Fruit fly (Drosophila melanogaster): Measurements from ENCODE around the gene CG18493.

CG18493 gene

DNA sequence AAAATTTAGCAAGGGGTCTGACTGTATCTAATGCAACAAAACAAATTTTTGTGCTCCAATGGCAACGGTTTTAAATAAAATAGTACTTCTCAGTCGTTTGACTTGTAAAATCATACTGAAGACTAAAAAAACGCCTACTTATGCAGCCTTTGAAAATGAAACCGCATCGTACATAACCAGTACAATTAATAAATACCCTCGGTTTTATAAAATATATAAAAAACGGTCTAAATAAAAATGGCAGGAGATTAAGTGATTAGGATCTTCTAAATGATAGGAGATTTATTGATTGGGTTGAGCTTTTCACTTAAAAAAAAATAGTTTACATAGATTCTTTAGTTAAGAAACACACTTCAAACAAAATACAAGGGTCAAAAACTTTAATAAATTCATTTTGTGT, 15.4 kb upstream of the CG18493 start, which contains the start of gene CG3581:
CG3581 (minus strand) TSS at position 101 of the 400 bp plus-strand sequence.
- TF ChIP-seq dl (GFP tag; optimal IDR thresholded peaks at IDR 0.05; ENCODE audit: insufficient read depth in 1 of 2, partially characterized antibody in 2 of 2) (no peak), Sp1 (GFP tag; optimal IDR thresholded peaks at IDR 0.05) (no peak), Dif (GFP tag; optimal IDR thresholded peaks at IDR 0.05; ENCODE audit: partially characterized antibody) (no peak), foxo (GFP tag; optimal IDR thresholded peaks at IDR 0.05) (no peak), HLH106 (tag; optimal IDR thresholded peaks at IDR 0.05) (no peak), Hr78 (GFP tag; optimal IDR thresholded peaks at IDR 0.05) (no peak), woc (GFP tag; optimal IDR thresholded peaks at IDR 0.05) (no peak), rgr (GFP tag; optimal IDR thresholded peaks at IDR 0.05) (no peak), CrebA (GFP tag; optimal IDR thresholded peaks at IDR 0.05; ENCODE audit: borderline replicate concordance) (no peak), Hr83 (GFP tag; optimal IDR thresholded peaks at IDR 0.05; ENCODE audit: poor library complexity, severe bottlenecking) (no peak), Vsx2 (GFP tag; optimal IDR thresholded peaks at IDR 0.05; ENCODE audit: partially characterized antibody) (no peak), GATAd (GFP tag; optimal IDR thresholded peaks at IDR 0.05) (no peak)

DNA sequence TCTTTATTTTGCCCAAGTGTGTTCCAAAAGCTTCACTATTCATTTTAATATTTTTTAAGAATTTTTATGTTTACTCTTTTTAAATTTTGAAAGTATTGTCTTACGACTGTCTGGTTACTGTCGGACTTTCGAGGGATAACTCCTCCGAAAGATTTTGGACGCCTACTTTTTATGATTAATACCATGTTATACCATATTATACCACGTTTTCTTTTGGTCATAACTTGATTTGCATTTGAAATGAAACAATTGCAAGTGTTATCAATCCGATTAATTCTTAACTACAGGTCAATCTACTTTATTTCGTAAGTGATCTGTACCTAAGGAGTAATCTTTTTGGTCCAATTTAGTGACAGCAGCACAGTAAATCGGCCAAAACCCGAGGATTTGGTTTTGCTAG, 14.1 kb upstream of the CG18493 start, which contains the start of gene CG31404:
CG31404 (minus strand) TSS at position 101 of the 400 bp plus-strand sequence.
- TF ChIP-seq lola (GFP tag; optimal IDR thresholded peaks at IDR 0.05) (no peak), OdsH (GFP tag; optimal IDR thresholded peaks at IDR 0.05) (no peak), Sp1 (GFP tag; optimal IDR thresholded peaks at IDR 0.05) (no peak), CG9705 (GFP tag; optimal IDR thresholded peaks at IDR 0.05) (no peak), Hr83 (GFP tag; optimal IDR thresholded peaks at IDR 0.05; ENCODE audit: poor library complexity, severe bottlenecking) (no peak), sage (GFP tag; optimal IDR thresholded peaks at IDR 0.05) (no peak), GATAd (GFP tag; optimal IDR thresholded peaks at IDR 0.05) (no peak), tai (GFP tag; optimal IDR thresholded peaks at IDR 0.05) (no peak), Dif (GFP tag; optimal IDR thresholded peaks at IDR 0.05; ENCODE audit: partially characterized antibody) (no peak), Jra (GFP tag; optimal IDR thresholded peaks at IDR 0.05) (no peak)

DNA sequence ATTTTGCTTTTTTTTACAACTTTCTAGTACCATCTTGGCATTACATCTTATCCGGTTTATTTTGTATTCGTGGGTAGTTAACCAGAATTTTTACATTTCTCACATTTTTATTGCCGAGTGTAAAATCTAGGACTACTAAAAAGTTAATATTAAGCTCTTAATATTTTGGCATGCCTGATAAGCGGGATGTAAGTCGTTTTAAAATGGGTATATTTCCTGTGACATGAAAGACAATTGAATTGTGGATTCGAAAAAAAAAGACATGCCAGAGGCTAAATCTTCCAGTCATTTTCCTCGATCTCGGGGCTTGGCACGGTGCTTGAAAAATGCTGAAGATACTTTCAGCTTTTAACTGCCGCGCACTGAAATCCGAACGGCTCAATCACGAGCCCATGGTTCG, 12.9 kb upstream of the CG18493 start, which contains the start of gene CG31245:
CG31245 (minus strand) TSS at position 101 of the 400 bp plus-strand sequence.
- TF ChIP-seq Hnf4 (GFP tag; optimal IDR thresholded peaks at IDR 0.05) (no peak), OdsH (GFP tag; optimal IDR thresholded peaks at IDR 0.05) (no peak), Abd-B (GFP tag; optimal IDR thresholded peaks at IDR 0.05) (no peak)

DNA sequence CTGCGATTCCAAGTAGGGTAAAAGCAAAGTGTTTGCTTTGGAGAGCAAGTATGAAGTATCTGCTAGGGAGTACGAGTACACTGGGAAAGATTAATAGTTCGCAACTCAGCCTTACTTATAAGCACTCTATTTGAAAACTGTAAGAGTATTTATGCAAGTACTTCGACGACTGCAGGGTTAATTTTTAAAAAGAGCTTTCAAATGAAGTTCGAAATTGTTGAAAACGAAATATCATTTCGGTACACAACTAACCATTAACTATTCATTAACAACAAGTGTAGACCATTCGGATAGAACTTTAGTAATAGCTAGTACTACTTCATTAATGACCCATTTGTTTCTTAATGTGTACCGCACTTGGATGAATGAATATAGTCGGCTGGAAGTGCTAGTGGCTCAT, 6.8 kb upstream of the CG18493 start:
- TF ChIP-seq usp (GFP tag; optimal IDR thresholded peaks at IDR 0.05) (no peak), dl (GFP tag; optimal IDR thresholded peaks at IDR 0.05; ENCODE audit: insufficient read depth in 1 of 2, partially characterized antibody in 2 of 2) (no peak), dmrt93B (GFP tag; optimal IDR thresholded peaks at IDR 0.05) (no peak), OdsH (GFP tag; optimal IDR thresholded peaks at IDR 0.05) (no peak), Jra (GFP tag; optimal IDR thresholded peaks at IDR 0.05) (no peak), sv (GFP tag; optimal IDR thresholded peaks at IDR 0.05) (no peak), sage (GFP tag; optimal IDR thresholded peaks at IDR 0.05) (no peak), tai (GFP tag; optimal IDR thresholded peaks at IDR 0.05) (no peak), woc (GFP tag; optimal IDR thresholded peaks at IDR 0.05) (no peak), Rel (GFP tag; optimal IDR thresholded peaks at IDR 0.05) (no peak), Rel (tag; optimal IDR thresholded peaks at IDR 0.05) (no peak), Hnf4 (GFP tag; optimal IDR thresholded peaks at IDR 0.05) (no peak), dsf (GFP tag; optimal IDR thresholded peaks at IDR 0.05; ENCODE audit: borderline replicate concordance) (no peak), CG32264 (GFP tag; optimal IDR thresholded peaks at IDR 0.05) (no peak), Vsx2 (GFP tag; optimal IDR thresholded peaks at IDR 0.05; ENCODE audit: partially characterized antibody) (no peak), GATAd (GFP tag; optimal IDR thresholded peaks at IDR 0.05) (no peak), Dif (GFP tag; optimal IDR thresholded peaks at IDR 0.05; ENCODE audit: partially characterized antibody) (no peak), N (GFP tag; optimal IDR thresholded peaks at IDR 0.05) (no peak)

DNA sequence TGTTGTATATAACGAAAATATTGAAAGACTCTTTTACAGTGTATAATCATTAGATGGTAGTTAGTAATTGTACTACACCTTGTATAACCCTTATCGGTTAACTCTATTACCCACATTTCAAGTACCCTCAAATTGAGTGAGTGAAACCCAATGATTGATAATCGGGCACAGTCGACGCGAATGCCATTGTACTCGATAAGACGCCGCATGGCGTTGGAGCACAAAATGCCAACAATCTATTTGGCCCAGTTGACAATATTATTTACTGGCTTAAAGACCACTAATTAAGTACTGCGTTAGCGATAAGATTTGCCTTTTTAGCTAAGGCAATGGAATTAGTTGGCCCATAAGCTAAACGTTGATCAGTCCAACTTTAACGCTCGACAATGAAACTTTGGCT, 2.5 kb upstream of the CG18493 start, which contains the start of gene CG3734:
CG3734 (plus strand) TSS at position 254 of the 400 bp plus-strand sequence.
- TF ChIP-seq ey (GFP tag; optimal IDR thresholded peaks at IDR 0.05), result no peak
- TF ChIP-seq fru (GFP tag; optimal IDR thresholded peaks at IDR 0.05), result peak; percentile 21

All from whole organism, wandering third instar larva.